Worm (Caenorhabditis elegans) whole organism, L2 larva: ENCODE data around the gene C06G3.3.

Experiments used
- C34F6.9 ChIP-seq: fragments of 150-350 bp; optimal IDR thresholded peaks from 2 replicates; lab custom pipeline; 2014; ENCODE audit warnings: missing biosample characterization, missing genetic modification characterization
- F13H6.1 ChIP-seq: sonication (generic microtip); optimal IDR thresholded peaks from 2 replicates; lab custom pipeline; 2016; ENCODE audit warnings: missing genetic modification characterization, missing compliant biosample characterization
- Y55F3AM.14 ChIP-seq: fragments of 200-800 bp; sonication (Bioruptor generic); optimal IDR thresholded peaks from 2 replicates; lab custom pipeline; 2018; ENCODE audit warnings: mild to moderate bottlenecking, missing genetic modification characterization, missing compliant biosample characterization
- alr-1 ChIP-seq: fragments of 150-350 bp; optimal IDR thresholded peaks from 2 replicates; lab custom pipeline; 2014; ENCODE audit warnings: missing biosample characterization, missing genetic modification characterization
- aly-2 ChIP-seq: fragments of 150-350 bp; optimal IDR thresholded peaks from 2 replicates; lab custom pipeline; 2014; ENCODE audit warnings: missing biosample characterization, missing genetic modification characterization
- ama-1 ChIP-seq: fragments of 150-350 bp; optimal IDR thresholded peaks from 2 replicates; lab custom pipeline; 2018; ENCODE audit warnings: inconsistent platforms
- blmp-1 ChIP-seq: sonication (generic microtip); optimal IDR thresholded peaks from 2 replicates; lab custom pipeline; 2017; ENCODE audit warnings: missing genetic modification characterization, mild to moderate bottlenecking, missing compliant biosample characterization, antibody characterized with exemption, moderate library complexity; ENCODE audit not compliant: insufficient read depth
- ceh-16 ChIP-seq: fragments of 150-350 bp; optimal IDR thresholded peaks from 2 replicates; lab custom pipeline; 2014; ENCODE audit warnings: missing biosample characterization, missing genetic modification characterization
- ceh-82 ChIP-seq: fragments of 150-350 bp; optimal IDR thresholded peaks from 2 replicates; lab custom pipeline; 2014; ENCODE audit warnings: missing biosample characterization, missing genetic modification characterization
- crh-2 ChIP-seq: sonication (generic microtip); optimal IDR thresholded peaks from 2 replicates; lab custom pipeline; 2017; ENCODE audit warnings: missing biosample characterization, missing genetic modification characterization
- egl-27 ChIP-seq: sonication (generic microtip); optimal IDR thresholded peaks from 3 replicates; lab custom pipeline; 2017; ENCODE audit warnings: missing biosample characterization, missing genetic modification reagents, missing genetic modification characterization
- elt-1 ChIP-seq: fragments of 150-350 bp; optimal IDR thresholded peaks from 2 replicates; lab custom pipeline; 2014; ENCODE audit warnings: missing biosample characterization, missing genetic modification characterization
- fos-1 ChIP-seq: fragments of 150-350 bp; optimal IDR thresholded peaks from 2 replicates; lab custom pipeline; 2014; ENCODE audit warnings: missing biosample characterization, missing genetic modification characterization
- gmeb-1 ChIP-seq: fragments of 150-350 bp; optimal IDR thresholded peaks from 2 replicates; lab custom pipeline; 2014; ENCODE audit warnings: missing biosample characterization, missing genetic modification characterization
- lin-39 ChIP-seq: fragments of 150-350 bp; optimal IDR thresholded peaks from 2 replicates; lab custom pipeline; 2014; ENCODE audit warnings: missing biosample characterization, missing genetic modification reagents, missing genetic modification characterization
- lsy-2 ChIP-seq, 2 experiments: fragments of 150-350 bp in 1 of 2; sonication (generic microtip) in 1 of 2; optimal IDR thresholded peaks; 2 replicates each; lab custom pipeline; 2014 to 2017; ENCODE audit warnings: missing biosample characterization in 2 of 2, missing genetic modification characterization in 2 of 2
- mab-5 ChIP-seq: fragments of 150-350 bp; optimal IDR thresholded peaks from 2 replicates; lab custom pipeline; 2014; ENCODE audit warnings: missing biosample characterization, missing genetic modification characterization
- mbf-1 ChIP-seq: sonication (generic microtip); optimal IDR thresholded peaks from 2 replicates; lab custom pipeline; 2017; ENCODE audit warnings: missing biosample characterization, missing genetic modification characterization
- mdl-1 ChIP-seq, 2 experiments: fragments of 150-350 bp in 1 of 2; sonication (generic microtip) in 1 of 2; optimal IDR thresholded peaks; 2 replicates each; lab custom pipeline; 2017; ENCODE audit warnings: missing biosample characterization in 2 of 2, missing genetic modification characterization in 2 of 2
- nhr-10 ChIP-seq: sonication (generic microtip); optimal IDR thresholded peaks from 2 replicates; lab custom pipeline; 2017; ENCODE audit warnings: missing biosample characterization, missing genetic modification characterization
- nhr-11 ChIP-seq: fragments of 150-350 bp; optimal IDR thresholded peaks from 2 replicates; lab custom pipeline; 2014; ENCODE audit warnings: missing biosample characterization, missing genetic modification characterization
- nhr-21 ChIP-seq: fragments of 150-350 bp; optimal IDR thresholded peaks from 2 replicates; lab custom pipeline; 2014; ENCODE audit warnings: missing biosample characterization, missing genetic modification characterization
- nhr-237 ChIP-seq: fragments of 150-350 bp; optimal IDR thresholded peaks from 2 replicates; lab custom pipeline; 2014; ENCODE audit warnings: missing biosample characterization, missing genetic modification characterization
- nhr-77 ChIP-seq: fragments of 150-350 bp; optimal IDR thresholded peaks from 2 replicates; lab custom pipeline; 2014; ENCODE audit warnings: missing biosample characterization, missing genetic modification characterization
- peb-1 ChIP-seq: fragments of 150-350 bp; optimal IDR thresholded peaks from 2 replicates; lab custom pipeline; 2014; ENCODE audit warnings: missing biosample characterization, missing genetic modification characterization
- sem-4 ChIP-seq: fragments of 150-350 bp; optimal IDR thresholded peaks from 2 replicates; lab custom pipeline; 2014; ENCODE audit warnings: missing biosample characterization, missing genetic modification reagents, missing genetic modification characterization
- skn-1 ChIP-seq: sonication (generic microtip); optimal IDR thresholded peaks from 2 replicates; lab custom pipeline; 2017; ENCODE audit warnings: missing biosample characterization, missing genetic modification characterization
- sma-3 ChIP-seq: sonication (generic microtip); optimal IDR thresholded peaks from 2 replicates; lab custom pipeline; 2016; ENCODE audit warnings: missing genetic modification reagents, missing genetic modification characterization, missing compliant biosample characterization
- sma-9 ChIP-seq, 2 experiments: fragments of 150-350 bp in 1 of 2; sonication (generic microtip) in 1 of 2; optimal IDR thresholded peaks; 2 replicates each; lab custom pipeline; 2014 to 2016; ENCODE audit warnings: missing genetic modification characterization in 2 of 2, mild to moderate bottlenecking in 1 of 2, missing biosample characterization in 1 of 2, missing compliant biosample characterization in 1 of 2, missing genetic modification reagents in 1 of 2, moderate library complexity in 1 of 2
- unc-39 ChIP-seq: fragments of 150-350 bp; optimal IDR thresholded peaks from 2 replicates; lab custom pipeline; 2014; ENCODE audit warnings: missing biosample characterization, missing genetic modification characterization
- unc-55 ChIP-seq: fragments of 150-350 bp; sonication (generic microtip); optimal IDR thresholded peaks from 3 replicates; lab custom pipeline; 2014; ENCODE audit warnings: missing biosample characterization, missing genetic modification reagents, missing genetic modification characterization
- unc-62 ChIP-seq: fragments of 150-350 bp; optimal IDR thresholded peaks from 2 replicates; lab custom pipeline; 2014; ENCODE audit warnings: missing biosample characterization, missing genetic modification reagents, missing genetic modification characterization
- zag-1 ChIP-seq: fragments of 150-350 bp; optimal IDR thresholded peaks from 2 replicates; lab custom pipeline; 2014; ENCODE audit warnings: missing biosample characterization, missing genetic modification characterization
- ztf-1 ChIP-seq: fragments of 200-800 bp; sonication (Bioruptor generic); conservative IDR thresholded peaks from 2 replicates; pipeline ENCODE4 v1.3.6; 2022; ENCODE audit warnings: missing genetic modification characterization, missing compliant biosample characterization
- ztf-4 ChIP-seq: fragments of 150-350 bp; optimal IDR thresholded peaks from 2 replicates; lab custom pipeline; 2014; ENCODE audit warnings: missing biosample characterization, missing genetic modification characterization

The C06G3.3 gene

ce11 chrIV:7049672-7050206 is 13.8 kb downstream of the C06G3.3 start, which contains the start of gene nhr-105 (continued):
- TF ChIP-seq sma-9 (GFP tag; optimal IDR thresholded peaks at IDR 0.05; lab: Kevin White, UChicago), result peak; percentile 32
- peak; percentile 3 for TF ChIP-seq sma-9 (tag; optimal IDR thresholded peaks at IDR 0.05; lab: Kevin White, UChicago)
- no peak for TF ChIP-seq alr-1
- TF ChIP-seq zag-1 (tag; lab: Kevin White, UChicago), result no peak
- peak in 1 of 2 experiments; percentile 69 for TF ChIP-seq lsy-2 (tag; optimal IDR thresholded peaks at IDR 0.05; lab: Kevin White, UChicago)
- TF ChIP-seq sma-3 (GFP tag; lab: Kevin White, UChicago), result peak; percentile 76
- peak; percentile 93 for TF ChIP-seq crh-2 (tag; lab: Kevin White, UChicago)
- TF ChIP-seq, all 48 proteins: peak for 17

ce11 chrIV:7051515-7051914 is 15.6 kb downstream of the C06G3.3 start:
- TF ChIP-seq ama-1 (lab: Kevin White, UChicago), result peak; percentile 79
- no peak for TF ChIP-seq unc-55 (GFP tag; lab: Kevin White, UChicago)

ce11 chrIV:7052135-7052534 is 16.2 kb downstream of the C06G3.3 start:
- TF ChIP-seq gmeb-1, result no peak
- no peak for TF ChIP-seq nhr-21 (tag; lab: Kevin White, UChicago)
- TF ChIP-seq nhr-11 (tag; lab: Kevin White, UChicago), result no peak
- no peak for TF ChIP-seq ztf-4 (tag; lab: Kevin White, UChicago)
- no peak for TF ChIP-seq blmp-1
- TF ChIP-seq Y55F3AM.14 (GFP tag; lab: Kevin White, UChicago), result no peak
- no peak for TF ChIP-seq nhr-237 (tag; lab: Kevin White, UChicago)
- TF ChIP-seq unc-39 (tag; lab: Kevin White, UChicago), result no peak
- no peak for TF ChIP-seq mab-5 (tag; lab: Kevin White, UChicago)
- TF ChIP-seq sma-9 (GFP tag; optimal IDR thresholded peaks at IDR 0.05; lab: Kevin White, UChicago), result no peak
- no peak for TF ChIP-seq sma-9 (tag; optimal IDR thresholded peaks at IDR 0.05; lab: Kevin White, UChicago)
- no peak for TF ChIP-seq nhr-77 (tag; lab: Kevin White, UChicago)
- TF ChIP-seq ama-1 (lab: Kevin White, UChicago), result no peak
- no peak for TF ChIP-seq egl-27
- no peak for TF ChIP-seq zag-1 (tag; lab: Kevin White, UChicago)
- no peak for TF ChIP-seq elt-1
- no peak for TF ChIP-seq ztf-1 (GFP tag; lab: Robert Waterston, UW)
- TF ChIP-seq skn-1 (tag; lab: Kevin White, UChicago), result no peak
- TF ChIP-seq unc-55 (GFP tag; lab: Kevin White, UChicago), result no peak
- no peak for TF ChIP-seq C34F6.9
- TF ChIP-seq aly-2 (tag; lab: Kevin White, UChicago), result no peak

ce11 chrIV:7057677-7058076 is 21.8 kb downstream of the C06G3.3 start, which contains the start of gene srx-50:
Gene srx-50, plus strand, starts transcription at chrIV:7057977.
- TF ChIP-seq peb-1 (tag; lab: Kevin White, UChicago) (no peak), aly-2 (tag; lab: Kevin White, UChicago) (no peak), mdl-1 (tag; optimal IDR thresholded peaks at IDR 0.05; lab: Kevin White, UChicago) (no peak), C34F6.9 (no peak), lsy-2 (tag; optimal IDR thresholded peaks at IDR 0.05; lab: Kevin White, UChicago) (no peak)

- TF ChIP-seq Y55F3AM.14 (GFP tag; lab: Kevin White, UChicago) (no peak), sma-3 (GFP tag; lab: Kevin White, UChicago) (no peak), egl-27 (no peak), ceh-82 (tag; lab: Kevin White, UChicago) (no peak), C34F6.9 (no peak), ceh-16 (no peak), skn-1 (tag; lab: Kevin White, UChicago) (no peak), ama-1 (lab: Kevin White, UChicago) (no peak), mbf-1 (tag; lab: Kevin White, UChicago) (no peak), sem-4 (tag; lab: Kevin White, UChicago) (no peak), F13H6.1 (tag; lab: Kevin White, UChicago) (no peak), unc-62 (no peak), lin-39 (tag; lab: Kevin White, UChicago) (no peak), nhr-10 (tag; lab: Kevin White, UChicago) (no peak), fos-1 (tag; lab: Kevin White, UChicago) (no peak)
Measured at ce11 chrIV:7062697-7063096, 26.8 kb downstream of the C06G3.3 start.
